Worm (Caenorhabditis elegans) whole organism, L2 larva: ENCODE data around the gene lsm-4.
A peak's percentile ranks its signal among the peaks of the same experiment; 100 is the strongest.

Source experiments
- C34F6.9 ChIP-seq: fragments of 150-350 bp; optimal IDR thresholded peaks from 2 replicates; lab custom pipeline; 2014; ENCODE audit warnings: missing biosample characterization, missing genetic modification characterization
- F13H6.1 ChIP-seq: sonication (generic microtip); optimal IDR thresholded peaks from 2 replicates; lab custom pipeline; 2016; ENCODE audit warnings: missing genetic modification characterization, missing compliant biosample characterization
- R02D3.7 ChIP-seq: fragments of 150-350 bp; optimal IDR thresholded peaks from 2 replicates; lab custom pipeline; 2014; ENCODE audit warnings: missing biosample characterization, missing genetic modification characterization
- Y55F3AM.14 ChIP-seq: fragments of 200-800 bp; sonication (Bioruptor generic); optimal IDR thresholded peaks from 2 replicates; lab custom pipeline; 2018; ENCODE audit warnings: mild to moderate bottlenecking, missing genetic modification characterization, missing compliant biosample characterization
- ZK546.5 ChIP-seq: sonication (generic microtip); optimal IDR thresholded peaks from 2 replicates; lab custom pipeline; 2017; ENCODE audit warnings: missing biosample characterization, missing genetic modification characterization
- alr-1 ChIP-seq: fragments of 150-350 bp; optimal IDR thresholded peaks from 2 replicates; lab custom pipeline; 2014; ENCODE audit warnings: missing biosample characterization, missing genetic modification characterization
- aly-2 ChIP-seq: fragments of 150-350 bp; optimal IDR thresholded peaks from 2 replicates; lab custom pipeline; 2014; ENCODE audit warnings: missing biosample characterization, missing genetic modification characterization
- ama-1 ChIP-seq: fragments of 150-350 bp; optimal IDR thresholded peaks from 2 replicates; lab custom pipeline; 2018; ENCODE audit warnings: inconsistent platforms
- blmp-1 ChIP-seq: sonication (generic microtip); optimal IDR thresholded peaks from 2 replicates; lab custom pipeline; 2017; ENCODE audit warnings: missing genetic modification characterization, mild to moderate bottlenecking, missing compliant biosample characterization, antibody characterized with exemption, moderate library complexity; ENCODE audit not compliant: insufficient read depth
- ceh-82 ChIP-seq: fragments of 150-350 bp; optimal IDR thresholded peaks from 2 replicates; lab custom pipeline; 2014; ENCODE audit warnings: missing biosample characterization, missing genetic modification characterization
- crh-2 ChIP-seq: sonication (generic microtip); optimal IDR thresholded peaks from 2 replicates; lab custom pipeline; 2017; ENCODE audit warnings: missing biosample characterization, missing genetic modification characterization
- dmd-4 ChIP-seq: sonication (generic microtip); optimal IDR thresholded peaks from 2 replicates; lab custom pipeline; 2017; ENCODE audit warnings: missing biosample characterization, missing genetic modification characterization
- elt-3 ChIP-seq: sonication (generic microtip); optimal IDR thresholded peaks from 2 replicates; lab custom pipeline; 2017; ENCODE audit warnings: missing biosample characterization, missing genetic modification characterization
- gmeb-1 ChIP-seq: fragments of 150-350 bp; optimal IDR thresholded peaks from 2 replicates; lab custom pipeline; 2014; ENCODE audit warnings: missing biosample characterization, missing genetic modification characterization
- lin-11 ChIP-seq: fragments of 150-350 bp; sonication (generic microtip); optimal IDR thresholded peaks from 2 replicates; lab custom pipeline; 2014; ENCODE audit warnings: missing biosample characterization, missing genetic modification characterization, inconsistent platforms, mixed read lengths
- lin-39 ChIP-seq: fragments of 150-350 bp; optimal IDR thresholded peaks from 2 replicates; lab custom pipeline; 2014; ENCODE audit warnings: missing biosample characterization, missing genetic modification reagents, missing genetic modification characterization
- lsy-2 ChIP-seq, 2 experiments: fragments of 150-350 bp in 1 of 2; sonication (generic microtip) in 1 of 2; optimal IDR thresholded peaks; 2 replicates each; lab custom pipeline; 2014 to 2017; ENCODE audit warnings: missing biosample characterization in 2 of 2, missing genetic modification characterization in 2 of 2
- mab-5 ChIP-seq: fragments of 150-350 bp; optimal IDR thresholded peaks from 2 replicates; lab custom pipeline; 2014; ENCODE audit warnings: missing biosample characterization, missing genetic modification characterization
- mbf-1 ChIP-seq: sonication (generic microtip); optimal IDR thresholded peaks from 2 replicates; lab custom pipeline; 2017; ENCODE audit warnings: missing biosample characterization, missing genetic modification characterization
- mdl-1 ChIP-seq, 2 experiments: fragments of 150-350 bp in 1 of 2; sonication (generic microtip) in 1 of 2; optimal IDR thresholded peaks; 2 replicates each; lab custom pipeline; 2017; ENCODE audit warnings: missing biosample characterization in 2 of 2, missing genetic modification characterization in 2 of 2
- nhr-10 ChIP-seq: sonication (generic microtip); optimal IDR thresholded peaks from 2 replicates; lab custom pipeline; 2017; ENCODE audit warnings: missing biosample characterization, missing genetic modification characterization
- nhr-11 ChIP-seq: fragments of 150-350 bp; optimal IDR thresholded peaks from 2 replicates; lab custom pipeline; 2014; ENCODE audit warnings: missing biosample characterization, missing genetic modification characterization
- nhr-12 ChIP-seq: fragments of 150-350 bp; optimal IDR thresholded peaks from 2 replicates; lab custom pipeline; 2014; ENCODE audit warnings: missing biosample characterization, missing genetic modification characterization
- nhr-129 ChIP-seq: fragments of 150-350 bp; optimal IDR thresholded peaks from 2 replicates; lab custom pipeline; 2014; ENCODE audit warnings: missing biosample characterization, missing genetic modification characterization
- nhr-21 ChIP-seq: fragments of 150-350 bp; optimal IDR thresholded peaks from 2 replicates; lab custom pipeline; 2014; ENCODE audit warnings: missing biosample characterization, missing genetic modification characterization
- nhr-23 ChIP-seq: fragments of 150-350 bp; optimal IDR thresholded peaks from 2 replicates; lab custom pipeline; 2014; ENCODE audit warnings: missing biosample characterization, missing genetic modification reagents, missing genetic modification characterization
- nhr-237 ChIP-seq: fragments of 150-350 bp; optimal IDR thresholded peaks from 2 replicates; lab custom pipeline; 2014; ENCODE audit warnings: missing biosample characterization, missing genetic modification characterization
- nhr-6 ChIP-seq: fragments of 150-350 bp; optimal IDR thresholded peaks from 2 replicates; lab custom pipeline; 2014; ENCODE audit warnings: missing biosample characterization, missing genetic modification characterization
- nhr-77 ChIP-seq: fragments of 150-350 bp; optimal IDR thresholded peaks from 2 replicates; lab custom pipeline; 2014; ENCODE audit warnings: missing biosample characterization, missing genetic modification characterization
- peb-1 ChIP-seq: fragments of 150-350 bp; optimal IDR thresholded peaks from 2 replicates; lab custom pipeline; 2014; ENCODE audit warnings: missing biosample characterization, missing genetic modification characterization
- sem-4 ChIP-seq: fragments of 150-350 bp; optimal IDR thresholded peaks from 2 replicates; lab custom pipeline; 2014; ENCODE audit warnings: missing biosample characterization, missing genetic modification reagents, missing genetic modification characterization
- skn-1 ChIP-seq: sonication (generic microtip); optimal IDR thresholded peaks from 2 replicates; lab custom pipeline; 2017; ENCODE audit warnings: missing biosample characterization, missing genetic modification characterization
- sma-3 ChIP-seq: sonication (generic microtip); optimal IDR thresholded peaks from 2 replicates; lab custom pipeline; 2016; ENCODE audit warnings: missing genetic modification reagents, missing genetic modification characterization, missing compliant biosample characterization
- sma-9 ChIP-seq, 2 experiments: fragments of 150-350 bp in 1 of 2; sonication (generic microtip) in 1 of 2; optimal IDR thresholded peaks; 2 replicates each; lab custom pipeline; 2014 to 2016; ENCODE audit warnings: missing genetic modification characterization in 2 of 2, mild to moderate bottlenecking in 1 of 2, missing biosample characterization in 1 of 2, missing compliant biosample characterization in 1 of 2, missing genetic modification reagents in 1 of 2, moderate library complexity in 1 of 2
- unc-39 ChIP-seq: fragments of 150-350 bp; optimal IDR thresholded peaks from 2 replicates; lab custom pipeline; 2014; ENCODE audit warnings: missing biosample characterization, missing genetic modification characterization
- unc-62 ChIP-seq: fragments of 150-350 bp; optimal IDR thresholded peaks from 2 replicates; lab custom pipeline; 2014; ENCODE audit warnings: missing biosample characterization, missing genetic modification reagents, missing genetic modification characterization
- zag-1 ChIP-seq: fragments of 150-350 bp; optimal IDR thresholded peaks from 2 replicates; lab custom pipeline; 2014; ENCODE audit warnings: missing biosample characterization, missing genetic modification characterization
- ztf-11 ChIP-seq: sonication (generic microtip); optimal IDR thresholded peaks from 2 replicates; lab custom pipeline; 2017; ENCODE audit warnings: missing biosample characterization, missing genetic modification characterization

The lsm-4 gene

DNA sequence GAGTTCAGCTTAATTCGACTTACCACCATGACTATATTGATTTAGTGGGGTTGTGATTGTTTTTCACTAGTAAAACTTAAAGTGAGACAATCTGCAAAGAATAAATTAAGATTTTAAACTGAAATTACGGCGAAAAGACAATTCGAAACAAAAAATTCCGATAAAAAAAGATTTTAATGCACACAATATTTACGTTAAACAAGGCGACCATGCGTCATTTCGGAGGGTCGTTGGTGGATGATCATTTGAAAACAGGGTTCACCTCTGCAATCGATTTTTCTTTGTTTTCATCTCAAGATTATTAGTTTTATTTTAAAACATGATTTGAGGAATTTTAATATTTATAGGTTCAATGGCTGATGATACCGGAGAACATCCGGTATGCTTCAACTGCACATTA lies at the start of gene lsm-4:
TSS of gene lsm-4 (minus strand) at position 91 of the 400 bp plus-strand sequence.
- TF ChIP-seq R02D3.7 (no peak), lsy-2 (tag; optimal IDR thresholded peaks at IDR 0.05; lab: Kevin White, UChicago) (peak in 1 of 2 experiments; percentile 3), ama-1 (lab: Kevin White, UChicago) (peak; percentile 7), nhr-10 (tag; lab: Kevin White, UChicago) (no peak), nhr-77 (tag; lab: Kevin White, UChicago) (no peak), zag-1 (tag; lab: Kevin White, UChicago) (no peak), nhr-12 (tag; lab: Kevin White, UChicago) (no peak), sma-3 (GFP tag; lab: Kevin White, UChicago) (no peak), aly-2 (tag; lab: Kevin White, UChicago) (no peak), ZK546.5 (tag; lab: Kevin White, UChicago) (no peak)

DNA sequence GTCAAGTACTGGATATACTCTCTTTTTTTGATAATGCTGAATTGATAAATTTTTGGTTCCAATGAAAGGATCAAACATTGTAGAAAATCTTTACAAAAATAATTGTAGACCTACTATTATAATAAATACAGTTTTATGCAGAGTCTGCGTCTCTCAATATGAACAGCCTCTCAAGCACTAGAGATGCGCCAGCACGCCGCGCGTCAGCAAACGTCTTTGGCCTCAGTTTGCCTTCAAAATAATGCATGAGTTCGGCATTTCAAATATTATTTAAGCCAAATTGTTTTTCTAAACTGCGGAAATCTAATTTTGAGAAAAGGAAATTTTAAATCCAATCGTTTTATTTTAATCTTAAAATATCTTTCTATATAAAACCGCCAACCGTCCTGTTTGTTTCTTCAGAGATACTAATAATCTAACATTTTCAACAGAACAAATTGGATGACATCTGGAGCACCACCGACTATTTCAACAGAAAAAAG lies 48.7 kb upstream of the lsm-4 start, which contains the start of gene cul-4:
TSS of gene cul-4 (plus strand) at position 432 of the 482 bp plus-strand sequence.
- peak in 1 of 2 experiments; percentile 74 for TF ChIP-seq lsy-2 (tag; optimal IDR thresholded peaks at IDR 0.05; lab: Kevin White, UChicago)
- no peak for TF ChIP-seq alr-1 (tag; lab: Kevin White, UChicago)
- no peak for TF ChIP-seq nhr-6 (tag; lab: Kevin White, UChicago)
- no peak for TF ChIP-seq nhr-237 (tag; lab: Kevin White, UChicago)
- TF ChIP-seq R02D3.7, result peak; percentile 26
- TF ChIP-seq nhr-10 (tag; lab: Kevin White, UChicago), result no peak
- no peak for TF ChIP-seq lin-11
- no peak for TF ChIP-seq dmd-4 (tag; lab: Kevin White, UChicago)
- peak; percentile 79 for TF ChIP-seq gmeb-1 (tag; lab: Kevin White, UChicago)
- peak; percentile 31 for TF ChIP-seq nhr-129
- TF ChIP-seq elt-3, result no peak
- no peak for TF ChIP-seq sem-4
- no peak for TF ChIP-seq nhr-11 (tag; lab: Kevin White, UChicago)
- TF ChIP-seq unc-62 (GFP tag; lab: Kevin White, UChicago), result no peak
- no peak for TF ChIP-seq zag-1 (tag; lab: Kevin White, UChicago)
- no peak for TF ChIP-seq peb-1 (tag; lab: Kevin White, UChicago)
- TF ChIP-seq ceh-82 (tag; lab: Kevin White, UChicago), result no peak
- TF ChIP-seq mbf-1 (tag; lab: Kevin White, UChicago), result no peak
- no peak for TF ChIP-seq unc-39
- no peak for TF ChIP-seq nhr-12 (tag; lab: Kevin White, UChicago)
- TF ChIP-seq mab-5, result peak; percentile 30
- TF ChIP-seq sma-3 (GFP tag; lab: Kevin White, UChicago), result peak; percentile 71
- peak; percentile 91 for TF ChIP-seq sma-9 (GFP tag; optimal IDR thresholded peaks at IDR 0.05; lab: Kevin White, UChicago)
- TF ChIP-seq sma-9 (tag; optimal IDR thresholded peaks at IDR 0.05; lab: Kevin White, UChicago), result no peak
- TF ChIP-seq blmp-1 (tag; lab: Kevin White, UChicago), result peak; percentile 27
- peak; percentile 41 for TF ChIP-seq nhr-21 (tag; lab: Kevin White, UChicago)
- no peak for TF ChIP-seq lin-39 (tag; lab: Kevin White, UChicago)
- no peak for TF ChIP-seq crh-2 (tag; lab: Kevin White, UChicago)
- no peak for TF ChIP-seq aly-2 (tag; lab: Kevin White, UChicago)
- peak; percentile 81 for TF ChIP-seq C34F6.9 (tag; lab: Kevin White, UChicago)
- TF ChIP-seq ama-1 (lab: Kevin White, UChicago), result no peak
- no peak for TF ChIP-seq mdl-1 (tag; optimal IDR thresholded peaks at IDR 0.05; lab: Kevin White, UChicago)
- TF ChIP-seq ZK546.5 (tag; lab: Kevin White, UChicago), result no peak
- TF ChIP-seq F13H6.1 (tag; lab: Kevin White, UChicago), result no peak
- no peak for TF ChIP-seq skn-1 (tag; lab: Kevin White, UChicago)
- TF ChIP-seq nhr-23 (tag; lab: Kevin White, UChicago), result no peak
- no peak for TF ChIP-seq Y55F3AM.14 (GFP tag; lab: Kevin White, UChicago)
- TF ChIP-seq ztf-11 (tag; lab: Kevin White, UChicago), result no peak

DNA sequence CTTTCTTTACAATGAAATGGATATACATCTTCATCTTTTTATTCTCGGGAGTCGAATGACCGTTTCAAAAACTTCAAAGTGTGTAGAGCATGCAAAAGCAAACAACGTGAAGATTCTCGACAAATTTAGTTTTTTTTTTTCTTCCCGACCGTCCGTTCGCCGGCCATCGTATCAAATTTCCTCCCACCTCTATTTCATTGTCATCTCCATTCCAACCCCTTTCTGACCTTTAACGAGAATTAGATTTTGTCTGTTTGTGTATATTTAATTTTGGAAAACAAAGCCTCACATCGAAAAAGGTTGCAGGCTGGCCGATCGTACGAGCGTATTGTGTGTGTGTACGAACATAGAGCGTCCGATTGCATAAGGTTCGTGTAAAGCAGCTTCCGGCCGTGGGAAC lies 46.1 kb upstream of the lsm-4 start, which contains the start of gene C30G12.1:
TSS of gene C30G12.1 (plus strand) at position 301 of the 400 bp plus-strand sequence.
- TF ChIP-seq nhr-11 (tag; lab: Kevin White, UChicago) (no peak), R02D3.7 (no peak)
- TF ChIP-seq, all 48 proteins: peak for 0
